Worm (Caenorhabditis elegans) whole organism, L4 larva: ENCODE measurements around the gene srh-40.

ENCODE experiments used
- F10B5.3 ChIP-seq: sonication (generic microtip); optimal IDR thresholded peaks from 2 replicates; lab custom pipeline; 2016; ENCODE audit warnings: mild to moderate bottlenecking, missing genetic modification characterization, missing compliant biosample characterization
- F37D6.2 ChIP-seq: sonication (generic microtip); optimal IDR thresholded peaks from 2 replicates; lab custom pipeline; 2016; ENCODE audit warnings: mild to moderate bottlenecking, missing genetic modification characterization, missing compliant biosample characterization
- T26A8.4 ChIP-seq: fragments of 200-800 bp; sonication (Bioruptor generic); IDR thresholded peaks from 2 replicates; pipeline ENCODE4 v1.3.6; 2022; ENCODE audit warnings: missing genetic modification characterization, missing compliant biosample characterization
- Y105C5A.15 ChIP-seq: fragments of 200-800 bp; sonication (Bioruptor generic); IDR thresholded peaks from 2 replicates; pipeline ENCODE4 v1.3.6; 2022; ENCODE audit warnings: missing genetic modification characterization, missing compliant biosample characterization
- ama-1 ChIP-seq: fragments of 150-350 bp; optimal IDR thresholded peaks from 2 replicates; lab custom pipeline; 2014; ENCODE audit warnings: inconsistent platforms, mixed read lengths
- arid-1 ChIP-seq: fragments of 200-800 bp; sonication (Bioruptor generic); conservative IDR thresholded peaks from 2 replicates; pipeline ENCODE4 v1.3.6; 2022; ENCODE audit warnings: missing genetic modification reagents, missing genetic modification characterization, missing compliant biosample characterization
- ceh-28 ChIP-seq: fragments of 150-350 bp; optimal IDR thresholded peaks from 2 replicates; lab custom pipeline; 2014; ENCODE audit warnings: missing biosample characterization, missing genetic modification reagents, missing genetic modification characterization
- ceh-32 ChIP-seq: sonication (generic microtip); optimal IDR thresholded peaks from 2 replicates; lab custom pipeline; 2016; ENCODE audit warnings: mild to moderate bottlenecking, missing genetic modification characterization, missing compliant biosample characterization; ENCODE audit not compliant: poor library complexity
- ceh-82 ChIP-seq: sonication (generic microtip); optimal IDR thresholded peaks from 2 replicates; lab custom pipeline; 2017; ENCODE audit warnings: missing biosample characterization, missing genetic modification characterization
- ces-1 ChIP-seq: fragments of 150-350 bp; sonication (generic microtip); optimal IDR thresholded peaks from 4 replicates; lab custom pipeline; 2014; ENCODE audit warnings: missing biosample characterization, missing genetic modification reagents, missing genetic modification characterization
- cey-2 ChIP-seq: sonication (generic microtip); optimal IDR thresholded peaks from 3 replicates; lab custom pipeline; 2017; ENCODE audit warnings: missing genetic modification characterization, mild to moderate bottlenecking, missing compliant biosample characterization, antibody characterized with exemption, borderline replicate concordance; ENCODE audit not compliant: insufficient read depth
- ctbp-1 ChIP-seq: fragments of 200-800 bp; sonication (Bioruptor generic); IDR thresholded peaks from 2 replicates; pipeline ENCODE4 v1.3.6; 2022; ENCODE audit warnings: missing genetic modification reagents, missing genetic modification characterization, missing compliant biosample characterization
- daf-19 ChIP-seq: fragments of 200-800 bp; sonication (Bioruptor generic); conservative IDR thresholded peaks from 2 replicates; pipeline ENCODE4 v1.3.6; 2022; ENCODE audit warnings: missing genetic modification characterization, missing compliant biosample characterization
- dmd-9 ChIP-seq: fragments of 200-800 bp; sonication (Bioruptor generic); IDR thresholded peaks from 2 replicates; pipeline ENCODE4 v1.3.6; 2022; ENCODE audit warnings: missing genetic modification reagents, missing genetic modification characterization, missing compliant biosample characterization
- duxl-1 ChIP-seq: sonication (generic microtip); optimal IDR thresholded peaks from 2 replicates; lab custom pipeline; 2016; ENCODE audit warnings: mild to moderate bottlenecking, missing genetic modification characterization, moderate library complexity, missing compliant biosample characterization; ENCODE audit not compliant: poor library complexity
- dve-1 ChIP-seq: sonication (generic microtip); optimal IDR thresholded peaks from 2 replicates; lab custom pipeline; 2017; ENCODE audit warnings: antibody characterized with exemption, mild to moderate bottlenecking, missing genetic modification characterization, missing compliant biosample characterization; ENCODE audit not compliant: insufficient read depth
- egl-43 ChIP-seq: fragments of 200-800 bp; sonication (Bioruptor generic); IDR thresholded peaks from 2 replicates; pipeline ENCODE4 v1.3.6; 2022; ENCODE audit warnings: missing genetic modification reagents, missing genetic modification characterization, missing compliant biosample characterization
- fkh-10 ChIP-seq: fragments of 150-350 bp; optimal IDR thresholded peaks from 2 replicates; lab custom pipeline; 2014; ENCODE audit warnings: missing biosample characterization, missing genetic modification reagents, missing genetic modification characterization
- hlh-11 ChIP-seq: fragments of 200-800 bp; sonication (Bioruptor generic); optimal IDR thresholded peaks from 2 replicates; lab custom pipeline; 2018; ENCODE audit warnings: mild to moderate bottlenecking, missing genetic modification characterization, missing compliant biosample characterization
- hmg-1.1 ChIP-seq: fragments of 200-800 bp; sonication (Bioruptor generic); IDR thresholded peaks from 2 replicates; pipeline ENCODE4 v1.3.6; 2022; ENCODE audit warnings: missing genetic modification reagents, missing genetic modification characterization, missing compliant biosample characterization
- lin-1 ChIP-seq: fragments of 200-800 bp; sonication (Bioruptor generic); IDR thresholded peaks from 2 replicates; pipeline ENCODE4 v1.3.6; 2022; ENCODE audit warnings: missing genetic modification reagents, missing genetic modification characterization, missing compliant biosample characterization
- lin-13 ChIP-seq: fragments of 150-350 bp; optimal IDR thresholded peaks from 2 replicates; lab custom pipeline; 2014; ENCODE audit warnings: missing biosample characterization, missing genetic modification reagents, missing genetic modification characterization
- lir-3 ChIP-seq: sonication (generic microtip); optimal IDR thresholded peaks from 2 replicates; lab custom pipeline; 2016; ENCODE audit warnings: mild to moderate bottlenecking, missing genetic modification characterization, missing compliant biosample characterization
- mdl-1 ChIP-seq, 2 experiments: fragments of 150-350 bp in 1 of 2; sonication (generic microtip) in 1 of 2; optimal IDR thresholded peaks; 2 replicates each; lab custom pipeline; 2014 to 2017; ENCODE audit warnings: missing biosample characterization in 2 of 2, missing genetic modification characterization in 2 of 2
- mes-2 ChIP-seq: sonication (generic microtip); optimal IDR thresholded peaks from 2 replicates; lab custom pipeline; 2016; ENCODE audit warnings: missing genotype, mild to moderate bottlenecking, missing genetic modification characterization, missing compliant biosample characterization; ENCODE audit not compliant: poor library complexity, severe bottlenecking
- nhr-10 ChIP-seq: fragments of 150-350 bp; optimal IDR thresholded peaks from 2 replicates; lab custom pipeline; 2014; ENCODE audit warnings: missing biosample characterization, missing genetic modification characterization
- nhr-102 ChIP-seq: sonication (generic microtip); optimal IDR thresholded peaks from 2 replicates; lab custom pipeline; 2016; ENCODE audit warnings: mild to moderate bottlenecking, missing genetic modification characterization, moderate library complexity, missing compliant biosample characterization
- nhr-111 ChIP-seq: fragments of 200-800 bp; sonication (Bioruptor generic); optimal IDR thresholded peaks from 2 replicates; lab custom pipeline; 2018; ENCODE audit warnings: mild to moderate bottlenecking, missing genetic modification characterization, missing compliant biosample characterization
- nhr-42 ChIP-seq: fragments of 200-800 bp; sonication (Bioruptor generic); IDR thresholded peaks from 2 replicates; pipeline ENCODE4 v1.3.6; 2022; ENCODE audit warnings: missing genetic modification characterization, missing compliant biosample characterization
- nhr-48 ChIP-seq: sonication (generic microtip); optimal IDR thresholded peaks from 2 replicates; lab custom pipeline; 2016; ENCODE audit warnings: mild to moderate bottlenecking, missing genetic modification characterization, missing compliant biosample characterization
- nhr-77 ChIP-seq: fragments of 150-350 bp; optimal IDR thresholded peaks from 2 replicates; lab custom pipeline; 2014; ENCODE audit warnings: missing biosample characterization, missing genetic modification characterization
- pha-4 ChIP-seq, 2 experiments: fragments of 150-350 bp in 1 of 2; fragments of 200-800 bp in 1 of 2; sonication (Bioruptor generic) in 1 of 2; IDR thresholded peaks in 1 of 2; optimal IDR thresholded peaks in 1 of 2; 2 replicates each; pipeline versions ENCODE4 v1.3.6 to Lab custom; 2014 to 2022; ENCODE audit warnings: missing genetic modification characterization in 2 of 2, missing genetic modification reagents in 2 of 2, missing biosample characterization in 1 of 2, missing compliant biosample characterization in 1 of 2
- sdz-12 ChIP-seq: fragments of 200-800 bp; sonication (Bioruptor generic); optimal IDR thresholded peaks from 2 replicates; lab custom pipeline; 2018; ENCODE audit warnings: mild to moderate bottlenecking, missing genetic modification characterization, missing compliant biosample characterization
- set-16 ChIP-seq: fragments of 200-800 bp; sonication (Bioruptor generic); IDR thresholded peaks from 2 replicates; pipeline ENCODE4 v1.3.6; 2022; ENCODE audit warnings: missing genetic modification reagents, missing genetic modification characterization, missing compliant biosample characterization
- skn-1 ChIP-seq: fragments of 150-350 bp; optimal IDR thresholded peaks from 2 replicates; lab custom pipeline; 2014; ENCODE audit warnings: missing biosample characterization, missing genetic modification characterization
- snpc-1.2 ChIP-seq: fragments of 200-800 bp; sonication (Bioruptor generic); IDR thresholded peaks from 2 replicates; pipeline ENCODE4 v1.3.6; 2022; ENCODE audit warnings: missing genetic modification reagents, missing genetic modification characterization, missing compliant biosample characterization
- spr-3 ChIP-seq: fragments of 200-800 bp; sonication (Bioruptor generic); optimal IDR thresholded peaks from 2 replicates; lab custom pipeline; 2018; ENCODE audit warnings: mild to moderate bottlenecking, missing genetic modification characterization, missing compliant biosample characterization
- unc-130 ChIP-seq: sonication (generic microtip); optimal IDR thresholded peaks from 2 replicates; lab custom pipeline; 2016; ENCODE audit warnings: missing genetic modification reagents, missing genetic modification characterization, missing compliant biosample characterization
- vab-7 ChIP-seq: fragments of 200-800 bp; sonication (Bioruptor generic); IDR thresholded peaks from 2 replicates; pipeline ENCODE4 v1.3.6; 2022; ENCODE audit warnings: missing genetic modification reagents, missing genetic modification characterization, missing compliant biosample characterization
- zfp-3 ChIP-seq: fragments of 200-800 bp; sonication (Bioruptor generic); conservative IDR thresholded peaks from 2 replicates; pipeline ENCODE4 v1.3.6; 2022; ENCODE audit warnings: missing genetic modification reagents, missing genetic modification characterization, missing compliant biosample characterization
- zip-2 ChIP-seq: fragments of 150-350 bp; optimal IDR thresholded peaks from 2 replicates; lab custom pipeline; 2014; ENCODE audit warnings: missing biosample characterization, missing genetic modification characterization

The srh-40 gene

DNA sequence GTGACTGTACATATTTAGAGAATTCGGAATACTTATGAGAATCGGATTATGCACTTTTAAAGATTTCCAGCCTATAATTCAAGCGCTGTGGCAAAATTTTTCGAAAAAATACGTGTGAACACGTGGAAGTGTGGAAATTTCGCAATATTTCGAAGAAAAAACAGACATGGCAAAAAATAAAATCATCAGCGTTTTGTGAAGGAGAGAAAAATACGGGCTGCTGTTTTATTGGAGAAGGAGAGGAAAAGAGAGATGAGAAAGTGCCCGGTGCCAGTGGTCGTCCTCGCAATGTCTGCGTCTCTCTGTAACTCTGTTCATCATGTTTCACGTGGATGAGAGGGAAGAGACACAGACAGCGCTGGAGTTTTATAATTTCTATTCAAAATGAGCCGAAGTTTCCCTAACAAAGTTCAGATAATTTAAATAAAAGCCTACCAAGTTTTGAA lies 4.6 kb upstream of the srh-40 start (continued):
- TF ChIP-seq mes-2 (tag; lab: Kevin White, UChicago): peak; percentile 86
- TF ChIP-seq hmg-1.1 (GFP tag; lab: Robert Waterston, UW): peak; percentile 74
- TF ChIP-seq ctbp-1: peak; percentile 66
- peak; percentile 88 to 94 for TF ChIP-seq mdl-1 (tag; optimal IDR thresholded peaks at IDR 0.05; lab: Kevin White, UChicago)
- peak; percentile 86 for TF ChIP-seq dve-1 (tag; lab: Kevin White, UChicago)
- no peak for TF ChIP-seq fkh-10
- 0 out of 2 replicates have a peak, but pooled peaks have one; percentile 10 for TF ChIP-seq vab-7 (GFP tag; lab: Robert Waterston, UW)
- TF ChIP-seq hlh-11 (tag; lab: Kevin White, UChicago): peak; percentile 86
- peak; percentile 72 for TF ChIP-seq lin-1
- TF ChIP-seq nhr-10 (tag; lab: Kevin White, UChicago): no peak
- 0 out of 2 replicates have a peak, but pooled peaks have one; percentile 66 for TF ChIP-seq daf-19 (GFP tag; lab: Robert Waterston, UW)
- TF ChIP-seq lin-13 (GFP tag; lab: Kevin White, UChicago): peak; percentile 7
- TF ChIP-seq lir-3 (tag; lab: Kevin White, UChicago): peak; percentile 25
- TF ChIP-seq ceh-32 (tag; lab: Kevin White, UChicago): no peak
- peak; percentile 62 for TF ChIP-seq nhr-48 (tag; lab: Kevin White, UChicago)
- peak; percentile 27 for TF ChIP-seq spr-3 (GFP tag; lab: Kevin White, UChicago)
- peak; percentile 52 for TF ChIP-seq unc-130 (GFP tag; lab: Kevin White, UChicago)
- TF ChIP-seq snpc-1.2 (GFP tag; lab: Robert Waterston, UW): no peak
- no peak for TF ChIP-seq ceh-28
- TF ChIP-seq T26A8.4 (GFP tag; lab: Robert Waterston, UW): peak; percentile 74
- peak; percentile 44 for TF ChIP-seq nhr-77 (tag; lab: Kevin White, UChicago)
- no peak for TF ChIP-seq zip-2
- no peak for TF ChIP-seq ces-1 (GFP tag; lab: Kevin White, UChicago)
- peak; percentile 94 for TF ChIP-seq arid-1
- TF ChIP-seq F37D6.2 (tag; lab: Kevin White, UChicago): peak; percentile 35
- TF ChIP-seq nhr-111 (GFP tag; lab: Kevin White, UChicago): peak; percentile 49
- TF ChIP-seq Y105C5A.15: 0 out of 2 replicates have a peak, but pooled peaks have one; percentile 44
- TF ChIP-seq ceh-82: no peak
- 0 out of 2 replicates have a peak, but pooled peaks have one; percentile 24 for TF ChIP-seq set-16 (GFP tag; lab: Robert Waterston, UW)
- TF ChIP-seq egl-43 (GFP tag; lab: Robert Waterston, UW): peak; percentile 65; the same call in 1 of the 2 replicates
- peak; percentile 63; the same call in 1 of the 2 replicates for TF ChIP-seq nhr-42 (GFP tag; lab: Robert Waterston, UW)
- TF ChIP-seq pha-4 (GFP tag; IDR thresholded peaks at IDR 0.05; lab: Robert Waterston, UW): peak; percentile 86
- no peak for TF ChIP-seq pha-4 (tag; optimal IDR thresholded peaks at IDR 0.05; lab: Kevin White, UChicago)
- 0 out of 2 replicates have a peak, but pooled peaks have one; percentile 25 for TF ChIP-seq dmd-9
- TF ChIP-seq zfp-3 (GFP tag; lab: Robert Waterston, UW): peak; percentile 82
- TF ChIP-seq ama-1: peak; percentile 95
- peak; percentile 63 for TF ChIP-seq nhr-102 (tag; lab: Kevin White, UChicago)

- TF ChIP-seq ceh-32 (tag; lab: Kevin White, UChicago): no peak
- no peak for TF ChIP-seq duxl-1 (tag; lab: Kevin White, UChicago)
- TF ChIP-seq arid-1: no peak
- no peak for TF ChIP-seq lin-13 (GFP tag; lab: Kevin White, UChicago)
- no peak for TF ChIP-seq cey-2 (tag; lab: Kevin White, UChicago)
- no peak for TF ChIP-seq F10B5.3 (tag; lab: Kevin White, UChicago)
- TF ChIP-seq skn-1 (tag; lab: Kevin White, UChicago): no peak
- TF ChIP-seq nhr-42 (GFP tag; lab: Robert Waterston, UW): no peak
- TF ChIP-seq daf-19 (GFP tag; lab: Robert Waterston, UW): no peak
- no peak for TF ChIP-seq zfp-3 (GFP tag; lab: Robert Waterston, UW)
- no peak for TF ChIP-seq sdz-12 (GFP tag; lab: Kevin White, UChicago)
Observed at ce11 chrIII:6606641-6607040, 4.0 kb upstream of the srh-40 start.
